Worm (Caenorhabditis elegans) whole organism, L4 larva: ENCODE data around the gene sqst-3.

Experiments used
- D1046.2 ChIP-seq: fragments of 200-800 bp; sonication (Bioruptor generic); IDR thresholded peaks from 2 replicates; pipeline ENCODE4 v1.3.6; 2022; ENCODE audit warnings: missing genetic modification characterization, missing compliant biosample characterization
- F10B5.3 ChIP-seq: sonication (generic microtip); optimal IDR thresholded peaks from 2 replicates; lab custom pipeline; 2016; ENCODE audit warnings: mild to moderate bottlenecking, missing genetic modification characterization, missing compliant biosample characterization
- F37D6.2 ChIP-seq: sonication (generic microtip); optimal IDR thresholded peaks from 2 replicates; lab custom pipeline; 2016; ENCODE audit warnings: mild to moderate bottlenecking, missing genetic modification characterization, missing compliant biosample characterization
- F49E8.2 ChIP-seq: sonication (generic microtip); optimal IDR thresholded peaks from 2 replicates; lab custom pipeline; 2016; ENCODE audit warnings: missing compliant biosample characterization, mild to moderate bottlenecking, missing genetic modification characterization, borderline replicate concordance
- aha-1 ChIP-seq: fragments of 150-350 bp; peaks from one replicate; lab custom pipeline; 2014; ENCODE audit warnings: missing biosample characterization, missing genetic modification characterization
- aly-2 ChIP-seq: sonication (generic microtip); optimal IDR thresholded peaks from 2 replicates; lab custom pipeline; 2018; ENCODE audit warnings: missing biosample characterization, missing genetic modification characterization
- ceh-20 ChIP-seq: fragments of 200-800 bp; sonication (Bioruptor generic); IDR thresholded peaks from 2 replicates; pipeline ENCODE4 v1.3.6; 2022; ENCODE audit warnings: missing genetic modification reagents, missing genetic modification characterization, missing compliant biosample characterization
- ceh-28 ChIP-seq: fragments of 150-350 bp; optimal IDR thresholded peaks from 2 replicates; lab custom pipeline; 2014; ENCODE audit warnings: missing biosample characterization, missing genetic modification reagents, missing genetic modification characterization
- ceh-82 ChIP-seq: sonication (generic microtip); optimal IDR thresholded peaks from 2 replicates; lab custom pipeline; 2017; ENCODE audit warnings: missing biosample characterization, missing genetic modification characterization
- cey-2 ChIP-seq: sonication (generic microtip); optimal IDR thresholded peaks from 3 replicates; lab custom pipeline; 2017; ENCODE audit warnings: missing genetic modification characterization, mild to moderate bottlenecking, missing compliant biosample characterization, antibody characterized with exemption, borderline replicate concordance; ENCODE audit not compliant: insufficient read depth
- ctbp-1 ChIP-seq: fragments of 200-800 bp; sonication (Bioruptor generic); IDR thresholded peaks from 2 replicates; pipeline ENCODE4 v1.3.6; 2022; ENCODE audit warnings: missing genetic modification reagents, missing genetic modification characterization, missing compliant biosample characterization
- daf-16 ChIP-seq, 3 experiments: sonication (generic microtip); optimal IDR thresholded peaks; 2 replicates each; lab custom pipeline; 2016 to 2017; ENCODE audit warnings: missing genetic modification characterization in 3 of 3, missing genetic modification reagents in 3 of 3, mild to moderate bottlenecking in 2 of 3, missing compliant biosample characterization in 2 of 3, missing biosample characterization in 1 of 3, moderate library complexity in 1 of 3
- daf-8 ChIP-seq: fragments of 200-800 bp; sonication (Bioruptor generic); IDR thresholded peaks from 2 replicates; pipeline ENCODE4 v1.3.6; 2022; ENCODE audit warnings: missing genetic modification characterization, missing compliant biosample characterization
- dmd-6 ChIP-seq: fragments of 200-800 bp; sonication (Bioruptor generic); IDR thresholded peaks from 2 replicates; pipeline ENCODE4 v1.3.6; 2022; ENCODE audit warnings: missing genetic modification reagents, missing genetic modification characterization, missing compliant biosample characterization
- dmd-8 ChIP-seq: fragments of 200-800 bp; sonication (Bioruptor generic); IDR thresholded peaks from 2 replicates; pipeline ENCODE4 v1.3.6; 2022; ENCODE audit warnings: missing genetic modification characterization, missing compliant biosample characterization
- dpl-1 ChIP-seq: fragments of 150-350 bp; optimal IDR thresholded peaks from 2 replicates; lab custom pipeline; 2014; ENCODE audit warnings: missing biosample characterization, missing genetic modification reagents, missing genetic modification characterization
- duxl-1 ChIP-seq: sonication (generic microtip); optimal IDR thresholded peaks from 2 replicates; lab custom pipeline; 2016; ENCODE audit warnings: mild to moderate bottlenecking, missing genetic modification characterization, moderate library complexity, missing compliant biosample characterization; ENCODE audit not compliant: poor library complexity
- dve-1 ChIP-seq: sonication (generic microtip); optimal IDR thresholded peaks from 2 replicates; lab custom pipeline; 2017; ENCODE audit warnings: antibody characterized with exemption, mild to moderate bottlenecking, missing genetic modification characterization, missing compliant biosample characterization; ENCODE audit not compliant: insufficient read depth
- egl-27 ChIP-seq: sonication (generic microtip); optimal IDR thresholded peaks from 3 replicates; lab custom pipeline; 2017; ENCODE audit warnings: missing biosample characterization, missing genetic modification reagents, missing genetic modification characterization
- egl-43 ChIP-seq: fragments of 200-800 bp; sonication (Bioruptor generic); IDR thresholded peaks from 2 replicates; pipeline ENCODE4 v1.3.6; 2022; ENCODE audit warnings: missing genetic modification reagents, missing genetic modification characterization, missing compliant biosample characterization
- fkh-10 ChIP-seq: fragments of 150-350 bp; optimal IDR thresholded peaks from 2 replicates; lab custom pipeline; 2014; ENCODE audit warnings: missing biosample characterization, missing genetic modification reagents, missing genetic modification characterization
- hlh-11 ChIP-seq: fragments of 200-800 bp; sonication (Bioruptor generic); optimal IDR thresholded peaks from 2 replicates; lab custom pipeline; 2018; ENCODE audit warnings: mild to moderate bottlenecking, missing genetic modification characterization, missing compliant biosample characterization
- hlh-30 ChIP-seq: sonication (generic microtip); optimal IDR thresholded peaks from 2 replicates; lab custom pipeline; 2017; ENCODE audit warnings: antibody characterized with exemption, mild to moderate bottlenecking, missing genetic modification characterization, missing compliant biosample characterization; ENCODE audit not compliant: insufficient read depth
- lin-1 ChIP-seq: fragments of 200-800 bp; sonication (Bioruptor generic); IDR thresholded peaks from 2 replicates; pipeline ENCODE4 v1.3.6; 2022; ENCODE audit warnings: missing genetic modification reagents, missing genetic modification characterization, missing compliant biosample characterization
- lin-15B ChIP-seq: fragments of 150-350 bp; sonication (generic microtip); optimal IDR thresholded peaks from 3 replicates; lab custom pipeline; 2014; ENCODE audit warnings: missing biosample characterization, missing genetic modification characterization
- lin-38 ChIP-seq: fragments of 200-800 bp; sonication (Bioruptor generic); IDR thresholded peaks from 2 replicates; pipeline ENCODE4 v1.3.6; 2022; ENCODE audit warnings: missing genetic modification reagents, missing genetic modification characterization, missing compliant biosample characterization
- lin-39 ChIP-seq: fragments of 150-350 bp; optimal IDR thresholded peaks from 2 replicates; lab custom pipeline; 2014; ENCODE audit warnings: missing biosample characterization, missing genetic modification reagents, missing genetic modification characterization
- lsy-2 ChIP-seq, 2 experiments: fragments of 150-350 bp in 1 of 2; sonication (generic microtip) in 1 of 2; optimal IDR thresholded peaks; 2 replicates each; lab custom pipeline; 2014 to 2017; ENCODE audit warnings: missing biosample characterization in 2 of 2, missing genetic modification characterization in 2 of 2
- madf-5 ChIP-seq, 2 experiments: fragments of 200-800 bp; sonication (Bioruptor generic); IDR thresholded peaks; 2 replicates each; pipeline ENCODE4 v1.3.6; 2022; ENCODE audit warnings: missing compliant biosample characterization in 2 of 2, missing genetic modification characterization in 2 of 2
- mdl-1 ChIP-seq, 2 experiments: fragments of 150-350 bp in 1 of 2; sonication (generic microtip) in 1 of 2; optimal IDR thresholded peaks; 2 replicates each; lab custom pipeline; 2014 to 2017; ENCODE audit warnings: missing biosample characterization in 2 of 2, missing genetic modification characterization in 2 of 2
- mes-2 ChIP-seq: sonication (generic microtip); optimal IDR thresholded peaks from 2 replicates; lab custom pipeline; 2016; ENCODE audit warnings: missing genotype, mild to moderate bottlenecking, missing genetic modification characterization, missing compliant biosample characterization; ENCODE audit not compliant: poor library complexity, severe bottlenecking
- mxl-2 ChIP-seq: fragments of 200-800 bp; sonication (Bioruptor generic); conservative IDR thresholded peaks from 2 replicates; pipeline ENCODE4 v1.3.6; 2022; ENCODE audit warnings: missing genetic modification reagents, missing genetic modification characterization, missing compliant biosample characterization
- mxl-3 ChIP-seq: fragments of 200-800 bp; sonication (Bioruptor generic); optimal IDR thresholded peaks from 2 replicates; lab custom pipeline; 2018; ENCODE audit warnings: mild to moderate bottlenecking, missing genetic modification characterization, missing compliant biosample characterization
- nhr-111 ChIP-seq: fragments of 200-800 bp; sonication (Bioruptor generic); optimal IDR thresholded peaks from 2 replicates; lab custom pipeline; 2018; ENCODE audit warnings: mild to moderate bottlenecking, missing genetic modification characterization, missing compliant biosample characterization
- nhr-237 ChIP-seq: sonication (generic microtip); optimal IDR thresholded peaks from 2 replicates; lab custom pipeline; 2017; ENCODE audit warnings: missing biosample characterization, missing genetic modification characterization
- nhr-28 ChIP-seq: fragments of 150-350 bp; optimal IDR thresholded peaks from 2 replicates; lab custom pipeline; 2014; ENCODE audit warnings: missing biosample characterization, missing genetic modification characterization
- nhr-48 ChIP-seq: sonication (generic microtip); optimal IDR thresholded peaks from 2 replicates; lab custom pipeline; 2016; ENCODE audit warnings: mild to moderate bottlenecking, missing genetic modification characterization, missing compliant biosample characterization
- nhr-76 ChIP-seq: fragments of 150-350 bp; optimal IDR thresholded peaks from 2 replicates; lab custom pipeline; 2014; ENCODE audit warnings: missing biosample characterization, missing genetic modification characterization
- nhr-77 ChIP-seq: fragments of 150-350 bp; optimal IDR thresholded peaks from 2 replicates; lab custom pipeline; 2014; ENCODE audit warnings: missing biosample characterization, missing genetic modification characterization
- pha-4 ChIP-seq, 2 experiments: fragments of 150-350 bp in 1 of 2; fragments of 200-800 bp in 1 of 2; sonication (Bioruptor generic) in 1 of 2; IDR thresholded peaks in 1 of 2; optimal IDR thresholded peaks in 1 of 2; 2 replicates each; pipeline versions ENCODE4 v1.3.6 to Lab custom; 2014 to 2022; ENCODE audit warnings: missing genetic modification characterization in 2 of 2, missing genetic modification reagents in 2 of 2, missing biosample characterization in 1 of 2, missing compliant biosample characterization in 1 of 2
- snpc-1.2 ChIP-seq: fragments of 200-800 bp; sonication (Bioruptor generic); IDR thresholded peaks from 2 replicates; pipeline ENCODE4 v1.3.6; 2022; ENCODE audit warnings: missing genetic modification reagents, missing genetic modification characterization, missing compliant biosample characterization
- spr-1 ChIP-seq: sonication (generic microtip); optimal IDR thresholded peaks from 2 replicates; lab custom pipeline; 2016; ENCODE audit warnings: mild to moderate bottlenecking, missing genetic modification characterization, missing compliant biosample characterization
- tag-97 ChIP-seq: fragments of 200-800 bp; sonication (Bioruptor generic); IDR thresholded peaks from 2 replicates; pipeline ENCODE4 v1.3.6; 2022; ENCODE audit warnings: missing genetic modification characterization, missing compliant biosample characterization
- zfp-3 ChIP-seq: fragments of 200-800 bp; sonication (Bioruptor generic); conservative IDR thresholded peaks from 2 replicates; pipeline ENCODE4 v1.3.6; 2022; ENCODE audit warnings: missing genetic modification reagents, missing genetic modification characterization, missing compliant biosample characterization
- zip-11 ChIP-seq: fragments of 200-800 bp; sonication (Bioruptor generic); IDR thresholded peaks from 2 replicates; pipeline ENCODE4 v1.3.6; 2022; ENCODE audit warnings: missing genetic modification characterization, missing compliant biosample characterization
- zip-2 ChIP-seq: fragments of 150-350 bp; optimal IDR thresholded peaks from 2 replicates; lab custom pipeline; 2014; ENCODE audit warnings: missing biosample characterization, missing genetic modification characterization
- ztf-7 ChIP-seq: fragments of 150-350 bp; optimal IDR thresholded peaks from 2 replicates; lab custom pipeline; 2014; ENCODE audit warnings: missing biosample characterization, missing genetic modification characterization

Gene sqst-3

DNA sequence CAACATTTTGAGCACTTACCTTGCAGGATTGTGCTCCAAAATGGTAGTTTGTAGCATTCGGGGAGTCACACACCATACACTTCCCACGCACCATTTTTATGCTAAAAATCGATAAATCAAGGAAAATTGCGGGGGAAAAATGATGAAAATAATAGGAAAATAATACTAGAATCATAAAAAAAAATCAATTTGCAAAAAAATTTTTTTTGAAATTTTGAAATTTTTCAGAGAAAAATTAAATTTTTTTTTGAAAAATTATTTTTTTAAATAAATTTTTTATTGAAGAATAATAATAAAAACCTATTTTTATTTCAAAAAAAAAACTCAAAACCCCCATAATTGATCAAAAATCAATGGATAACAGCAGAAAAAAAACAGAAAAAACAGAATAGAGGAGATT is 18.8 kb upstream of the sqst-3 start, which contains the start of gene nhr-79:
TSS of gene nhr-79 (minus strand) at position 101 of the 400 bp plus-strand sequence.
- no peak for TF ChIP-seq nhr-76 (tag; lab: Kevin White, UChicago)
- TF ChIP-seq hlh-11 (tag; lab: Kevin White, UChicago), result no peak
- TF ChIP-seq ctbp-1 (GFP tag; lab: Robert Waterston, UW), result no peak
- no peak for TF ChIP-seq pha-4 (GFP tag; IDR thresholded peaks at IDR 0.05; lab: Robert Waterston, UW)
- TF ChIP-seq pha-4 (tag; optimal IDR thresholded peaks at IDR 0.05; lab: Kevin White, UChicago), result no peak
- TF ChIP-seq dmd-6 (GFP tag; lab: Robert Waterston, UW), result no peak
- no peak for TF ChIP-seq dmd-8 (GFP tag; lab: Robert Waterston, UW)
- TF ChIP-seq mxl-2 (GFP tag; lab: Robert Waterston, UW), result no peak
- no peak for TF ChIP-seq D1046.2
- no peak for TF ChIP-seq daf-8 (GFP tag; lab: Robert Waterston, UW)
- no peak for TF ChIP-seq dpl-1 (GFP tag; lab: Kevin White, UChicago)
- TF ChIP-seq nhr-77, result no peak

ce11 chrV:19212354-19212753 is 18.2 kb upstream of the sqst-3 start:
- TF ChIP-seq dpl-1 (GFP tag; lab: Kevin White, UChicago) (no peak), mdl-1 (tag; optimal IDR thresholded peaks at IDR 0.05; lab: Kevin White, UChicago) (peak in 1 of 2 experiments; percentile 78), ceh-28 (tag; lab: Kevin White, UChicago) (no peak), ctbp-1 (GFP tag; lab: Robert Waterston, UW) (no peak), nhr-237 (tag; lab: Kevin White, UChicago) (no peak), lin-15B (tag; lab: Kevin White, UChicago) (no peak), pha-4 (GFP tag; IDR thresholded peaks at IDR 0.05; lab: Robert Waterston, UW) (no peak), pha-4 (tag; optimal IDR thresholded peaks at IDR 0.05; lab: Kevin White, UChicago) (no peak), tag-97 (no peak), egl-43 (no peak), ztf-7 (tag; lab: Kevin White, UChicago) (no peak), daf-16 (GFP tag; optimal IDR thresholded peaks at IDR 0.05; lab: Kevin White, UChicago) (no peak), daf-16 (tag; optimal IDR thresholded peaks at IDR 0.05; lab: Kevin White, UChicago) (peak; percentile 97), dmd-8 (GFP tag; lab: Robert Waterston, UW) (no peak), zip-2 (no peak), lin-39 (tag; lab: Kevin White, UChicago) (no peak), mes-2 (tag; lab: Kevin White, UChicago) (peak; percentile 38), fkh-10 (GFP tag; lab: Kevin White, UChicago) (no peak), mxl-3 (GFP tag; lab: Kevin White, UChicago) (peak; percentile 83), aha-1 (tag; lab: Kevin White, UChicago) (peak; percentile 90), nhr-76 (tag; lab: Kevin White, UChicago) (peak; percentile 44), F10B5.3 (tag; lab: Kevin White, UChicago) (no peak), zip-11 (GFP tag; lab: Robert Waterston, UW) (no peak), ceh-82 (no peak), snpc-1.2 (GFP tag; lab: Robert Waterston, UW) (no peak), lsy-2 (tag; optimal IDR thresholded peaks at IDR 0.05; lab: Kevin White, UChicago) (no peak), spr-1 (tag; lab: Kevin White, UChicago) (no peak), nhr-48 (tag; lab: Kevin White, UChicago) (no peak), cey-2 (no peak), nhr-111 (GFP tag; lab: Kevin White, UChicago) (no peak), lin-1 (no peak), zfp-3 (no peak), lin-38 (GFP tag; lab: Robert Waterston, UW) (no peak), F37D6.2 (no peak), ceh-20 (GFP tag; lab: Robert Waterston, UW) (no peak), aly-2 (tag; lab: Kevin White, UChicago) (no peak), F49E8.2 (tag; lab: Kevin White, UChicago) (no peak), madf-5 (GFP tag; IDR thresholded peaks at IDR 0.05; lab: Robert Waterston, UW) (no peak), nhr-28 (tag; lab: Kevin White, UChicago) (peak; percentile 97), duxl-1 (tag; lab: Kevin White, UChicago) (no peak), dve-1 (tag; lab: Kevin White, UChicago) (peak; percentile 78), D1046.2 (no peak), hlh-30 (peak; percentile 60), nhr-77 (peak; percentile 86), egl-27 (tag; lab: Kevin White, UChicago) (no peak)
